Worm (Caenorhabditis elegans) whole organism, midembryonic: Measurements from ENCODE around the gene E02H1.6.

Experiments used
- T22C8.4 ChIP-seq: fragments of 200-800 bp; sonication (Bioruptor generic); IDR thresholded peaks from 2 replicates; pipeline ENCODE4 v1.3.6; 2022; ENCODE audit warnings: missing genetic modification characterization, missing compliant biosample characterization
- cog-1 ChIP-seq: sonication (generic microtip); optimal IDR thresholded peaks from 2 replicates; lab custom pipeline; 2016; ENCODE audit warnings: missing genetic modification characterization, missing compliant biosample characterization
- flt-1 ChIP-seq: fragments of 200-800 bp; sonication (Bioruptor generic); IDR thresholded peaks from 2 replicates; pipeline ENCODE4 v1.3.6; 2022; ENCODE audit warnings: missing genetic modification characterization, missing compliant biosample characterization
- klf-2 ChIP-seq: fragments of 200-800 bp; sonication (Bioruptor generic); conservative IDR thresholded peaks from 2 replicates; pipeline ENCODE4 v1.3.6; 2022; ENCODE audit warnings: missing genetic modification reagents, missing genetic modification characterization, missing compliant biosample characterization
- med-1 ChIP-seq: sonication (generic microtip); optimal IDR thresholded peaks from 2 replicates; lab custom pipeline; 2017; ENCODE audit warnings: missing genetic modification characterization, mild to moderate bottlenecking, missing compliant biosample characterization, antibody characterized with exemption, missing genetic modification reagents; ENCODE audit not compliant: insufficient read depth
- ref-1 ChIP-seq: fragments of 200-800 bp; sonication (Bioruptor generic); conservative IDR thresholded peaks from 2 replicates; pipeline ENCODE4 v1.3.6; 2022; ENCODE audit warnings: missing genetic modification reagents, missing genetic modification characterization, missing compliant biosample characterization
- tab-1 ChIP-seq: fragments of 200-800 bp; sonication (Bioruptor generic); IDR thresholded peaks from 2 replicates; pipeline ENCODE4 v1.3.6; 2022; ENCODE audit warnings: missing genetic modification characterization, missing compliant biosample characterization
- ztf-23 ChIP-seq: fragments of 200-800 bp; sonication (Bioruptor generic); IDR thresholded peaks from 2 replicates; pipeline ENCODE4 v1.3.6; 2022; ENCODE audit warnings: missing genetic modification reagents, missing genetic modification characterization, missing compliant biosample characterization
- ztf-29 ChIP-seq: fragments of 200-800 bp; sonication (Bioruptor generic); IDR thresholded peaks from 2 replicates; pipeline ENCODE4 v1.3.6; 2022; ENCODE audit warnings: missing genetic modification reagents, missing genetic modification characterization, missing compliant biosample characterization

The E02H1.6 gene

ce11 chrII:9596401-9596800, at the start of gene E02H1.6:
TSS of gene E02H1.6 (plus strand) at chrII:9596701.
- no peak for TF ChIP-seq ztf-23
- no peak for TF ChIP-seq ztf-29 (GFP tag; lab: Robert Waterston, UW)
- TF ChIP-seq ref-1 (GFP tag; lab: Robert Waterston, UW) = no peak
- no peak for TF ChIP-seq tab-1 (GFP tag; lab: Robert Waterston, UW)
- no peak for TF ChIP-seq flt-1 (GFP tag; lab: Robert Waterston, UW)
- no peak for TF ChIP-seq klf-2 (GFP tag; lab: Robert Waterston, UW)
- TF ChIP-seq cog-1 (tag; lab: Kevin White, UChicago) = no peak
- no peak for TF ChIP-seq T22C8.4 (GFP tag; lab: Robert Waterston, UW)
- TF ChIP-seq med-1 (GFP tag; lab: Kevin White, UChicago) = no peak

ce11 chrII:9550718-9551117, 45.8 kb upstream of the E02H1.6 start, which contains the start of gene sra-6:
TSS of gene sra-6 (minus strand) at chrII:9550818.
- TF ChIP-seq ztf-23 = no peak
- TF ChIP-seq tab-1 (GFP tag; lab: Robert Waterston, UW) = no peak
- TF ChIP-seq klf-2 (GFP tag; lab: Robert Waterston, UW) = no peak
- TF ChIP-seq T22C8.4 (GFP tag; lab: Robert Waterston, UW) = no peak
- no peak for TF ChIP-seq med-1 (GFP tag; lab: Kevin White, UChicago)
- no peak for TF ChIP-seq ztf-29 (GFP tag; lab: Robert Waterston, UW)
- TF ChIP-seq ref-1 (GFP tag; lab: Robert Waterston, UW) = no peak
- TF ChIP-seq flt-1 (GFP tag; lab: Robert Waterston, UW) = no peak
- no peak for TF ChIP-seq cog-1 (tag; lab: Kevin White, UChicago)

- TF ChIP-seq ztf-23 (no peak), med-1 (GFP tag; lab: Kevin White, UChicago) (no peak), cog-1 (tag; lab: Kevin White, UChicago) (no peak), T22C8.4 (GFP tag; lab: Robert Waterston, UW) (no peak), ztf-29 (GFP tag; lab: Robert Waterston, UW) (no peak), ref-1 (GFP tag; lab: Robert Waterston, UW) (no peak), klf-2 (GFP tag; lab: Robert Waterston, UW) (no peak), tab-1 (GFP tag; lab: Robert Waterston, UW) (no peak), flt-1 (GFP tag; lab: Robert Waterston, UW) (no peak)
Measured at ce11 chrII:9551536-9551935, 45.0 kb upstream of the E02H1.6 start, which contains the start of gene F35H8.12. TSS of gene F35H8.12 (plus strand) at chrII:9551836.

ce11 chrII:9553179-9553578, 43.3 kb upstream of the E02H1.6 start, which contains the start of gene F35H8.1:
TSS of gene F35H8.1 (minus strand) at chrII:9553279.
- TF ChIP-seq ztf-29 (GFP tag; lab: Robert Waterston, UW) (no peak), ztf-23 (no peak), tab-1 (GFP tag; lab: Robert Waterston, UW) (no peak), flt-1 (GFP tag; lab: Robert Waterston, UW) (no peak), med-1 (GFP tag; lab: Kevin White, UChicago) (no peak), klf-2 (GFP tag; lab: Robert Waterston, UW) (no peak), ref-1 (GFP tag; lab: Robert Waterston, UW) (no peak), T22C8.4 (GFP tag; lab: Robert Waterston, UW) (no peak), cog-1 (tag; lab: Kevin White, UChicago) (no peak)

ce11 chrII:9554925-9555553, 41.5 kb upstream of the E02H1.6 start, which contains the start of gene F35H8.2:
TSS of gene F35H8.2 (plus strand) at chrII:9555503.
- TF ChIP-seq ztf-23 = no peak
- no peak for TF ChIP-seq klf-2 (GFP tag; lab: Robert Waterston, UW)
- no peak for TF ChIP-seq T22C8.4 (GFP tag; lab: Robert Waterston, UW)
- TF ChIP-seq flt-1 (GFP tag; lab: Robert Waterston, UW) = no peak

ce11 chrII:9556582-9556981, 39.9 kb upstream of the E02H1.6 start:
- TF ChIP-seq ztf-29 (GFP tag; lab: Robert Waterston, UW) = no peak
- no peak for TF ChIP-seq tab-1 (GFP tag; lab: Robert Waterston, UW)
- TF ChIP-seq med-1 (GFP tag; lab: Kevin White, UChicago) = no peak
- TF ChIP-seq ref-1 (GFP tag; lab: Robert Waterston, UW) = no peak
- TF ChIP-seq ztf-23 = no peak

- TF ChIP-seq klf-2 (GFP tag; lab: Robert Waterston, UW) = no peak
- TF ChIP-seq T22C8.4 (GFP tag; lab: Robert Waterston, UW) = no peak
- TF ChIP-seq ztf-29 (GFP tag; lab: Robert Waterston, UW) = no peak
- no peak for TF ChIP-seq cog-1 (tag; lab: Kevin White, UChicago)
- no peak for TF ChIP-seq tab-1 (GFP tag; lab: Robert Waterston, UW)
- no peak for TF ChIP-seq ztf-23
- no peak for TF ChIP-seq ref-1 (GFP tag; lab: Robert Waterston, UW)
- TF ChIP-seq flt-1 (GFP tag; lab: Robert Waterston, UW) = no peak
- no peak for TF ChIP-seq med-1 (GFP tag; lab: Kevin White, UChicago)
Measured at ce11 chrII:9557437-9558150, 38.9 kb upstream of the E02H1.6 start, which contains the start of gene zfp-2. TSS of gene zfp-2 (plus strand) at chrII:9557650.

ce11 chrII:9558906-9559305, 37.6 kb upstream of the E02H1.6 start:
- no peak for TF ChIP-seq T22C8.4 (GFP tag; lab: Robert Waterston, UW)
- TF ChIP-seq ztf-23 = no peak
- TF ChIP-seq ref-1 (GFP tag; lab: Robert Waterston, UW) = no peak
- no peak for TF ChIP-seq klf-2 (GFP tag; lab: Robert Waterston, UW)

ce11 chrII:9559929-9560328, 36.6 kb upstream of the E02H1.6 start, which contains the start of gene F35H8.4:
TSS of gene F35H8.4 (minus strand) at chrII:9560029.
- no peak for TF ChIP-seq flt-1 (GFP tag; lab: Robert Waterston, UW)
- TF ChIP-seq tab-1 (GFP tag; lab: Robert Waterston, UW) = no peak
- TF ChIP-seq ref-1 (GFP tag; lab: Robert Waterston, UW) = no peak
- no peak for TF ChIP-seq med-1 (GFP tag; lab: Kevin White, UChicago)
- TF ChIP-seq ztf-29 (GFP tag; lab: Robert Waterston, UW) = no peak
- TF ChIP-seq klf-2 (GFP tag; lab: Robert Waterston, UW) = no peak
- TF ChIP-seq T22C8.4 (GFP tag; lab: Robert Waterston, UW) = no peak
- TF ChIP-seq cog-1 (tag; lab: Kevin White, UChicago) = no peak
- TF ChIP-seq ztf-23 = no peak
